Worm (Caenorhabditis elegans) whole organism, L2 larva: ENCODE measurements around the gene srz-62.

Experiments
- R02D3.7 ChIP-seq: fragments of 150-350 bp; optimal IDR thresholded peaks from 2 replicates; lab custom pipeline; 2014; ENCODE audit warnings: missing biosample characterization, missing genetic modification characterization
- Y55F3AM.14 ChIP-seq: fragments of 200-800 bp; sonication (Bioruptor generic); optimal IDR thresholded peaks from 2 replicates; lab custom pipeline; 2018; ENCODE audit warnings: mild to moderate bottlenecking, missing genetic modification characterization, missing compliant biosample characterization
- blmp-1 ChIP-seq: sonication (generic microtip); optimal IDR thresholded peaks from 2 replicates; lab custom pipeline; 2017; ENCODE audit warnings: missing genetic modification characterization, mild to moderate bottlenecking, missing compliant biosample characterization, antibody characterized with exemption, moderate library complexity; ENCODE audit not compliant: insufficient read depth
- crh-2 ChIP-seq: sonication (generic microtip); optimal IDR thresholded peaks from 2 replicates; lab custom pipeline; 2017; ENCODE audit warnings: missing biosample characterization, missing genetic modification characterization
- egl-27 ChIP-seq: sonication (generic microtip); optimal IDR thresholded peaks from 3 replicates; lab custom pipeline; 2017; ENCODE audit warnings: missing biosample characterization, missing genetic modification reagents, missing genetic modification characterization
- fos-1 ChIP-seq: fragments of 150-350 bp; optimal IDR thresholded peaks from 2 replicates; lab custom pipeline; 2014; ENCODE audit warnings: missing biosample characterization, missing genetic modification characterization
- gmeb-1 ChIP-seq: fragments of 150-350 bp; optimal IDR thresholded peaks from 2 replicates; lab custom pipeline; 2014; ENCODE audit warnings: missing biosample characterization, missing genetic modification characterization
- lin-11 ChIP-seq: fragments of 150-350 bp; sonication (generic microtip); optimal IDR thresholded peaks from 2 replicates; lab custom pipeline; 2014; ENCODE audit warnings: missing biosample characterization, missing genetic modification characterization, inconsistent platforms, mixed read lengths
- mbf-1 ChIP-seq: sonication (generic microtip); optimal IDR thresholded peaks from 2 replicates; lab custom pipeline; 2017; ENCODE audit warnings: missing biosample characterization, missing genetic modification characterization
- mdl-1 ChIP-seq, 2 experiments: fragments of 150-350 bp in 1 of 2; sonication (generic microtip) in 1 of 2; optimal IDR thresholded peaks; 2 replicates each; lab custom pipeline; 2017; ENCODE audit warnings: missing biosample characterization in 2 of 2, missing genetic modification characterization in 2 of 2
- nhr-12 ChIP-seq: fragments of 150-350 bp; optimal IDR thresholded peaks from 2 replicates; lab custom pipeline; 2014; ENCODE audit warnings: missing biosample characterization, missing genetic modification characterization
- nhr-23 ChIP-seq: fragments of 150-350 bp; optimal IDR thresholded peaks from 2 replicates; lab custom pipeline; 2014; ENCODE audit warnings: missing biosample characterization, missing genetic modification reagents, missing genetic modification characterization
- nhr-237 ChIP-seq: fragments of 150-350 bp; optimal IDR thresholded peaks from 2 replicates; lab custom pipeline; 2014; ENCODE audit warnings: missing biosample characterization, missing genetic modification characterization
- skn-1 ChIP-seq: sonication (generic microtip); optimal IDR thresholded peaks from 2 replicates; lab custom pipeline; 2017; ENCODE audit warnings: missing biosample characterization, missing genetic modification characterization
- sma-3 ChIP-seq: sonication (generic microtip); optimal IDR thresholded peaks from 2 replicates; lab custom pipeline; 2016; ENCODE audit warnings: missing genetic modification reagents, missing genetic modification characterization, missing compliant biosample characterization
- sma-9 ChIP-seq, 2 experiments: fragments of 150-350 bp in 1 of 2; sonication (generic microtip) in 1 of 2; optimal IDR thresholded peaks; 2 replicates each; lab custom pipeline; 2014 to 2016; ENCODE audit warnings: missing genetic modification characterization in 2 of 2, mild to moderate bottlenecking in 1 of 2, missing biosample characterization in 1 of 2, missing compliant biosample characterization in 1 of 2, missing genetic modification reagents in 1 of 2, moderate library complexity in 1 of 2
- snpc-4 ChIP-seq: fragments of 150-350 bp; optimal IDR thresholded peaks from 2 replicates; lab custom pipeline; 2014; ENCODE audit warnings: missing biosample characterization, missing genetic modification characterization
- unc-55 ChIP-seq: fragments of 150-350 bp; sonication (generic microtip); optimal IDR thresholded peaks from 3 replicates; lab custom pipeline; 2014; ENCODE audit warnings: missing biosample characterization, missing genetic modification reagents, missing genetic modification characterization
- unc-62 ChIP-seq: fragments of 150-350 bp; optimal IDR thresholded peaks from 2 replicates; lab custom pipeline; 2014; ENCODE audit warnings: missing biosample characterization, missing genetic modification reagents, missing genetic modification characterization
- ztf-4 ChIP-seq: fragments of 150-350 bp; optimal IDR thresholded peaks from 2 replicates; lab custom pipeline; 2014; ENCODE audit warnings: missing biosample characterization, missing genetic modification characterization

srz-62 gene

DNA sequence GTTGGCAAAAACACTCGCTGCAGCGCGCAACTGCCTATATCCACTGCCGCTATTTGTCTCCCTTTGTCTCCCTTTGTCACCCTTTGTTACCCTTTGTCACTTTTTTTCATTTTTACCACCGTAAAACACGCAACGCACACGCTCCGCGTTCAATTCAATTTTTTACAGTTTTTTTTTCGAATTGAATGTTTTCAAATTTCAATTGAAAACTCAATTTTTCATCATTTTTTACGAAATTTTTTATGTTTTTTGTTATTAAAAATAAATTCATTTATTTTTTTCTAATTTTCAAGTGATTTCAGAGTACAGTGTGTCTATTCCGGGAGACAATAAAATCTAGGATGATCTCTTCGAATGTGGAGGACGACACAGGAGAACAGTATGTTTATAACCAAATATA, 42.7 kb downstream of the srz-62 start, which contains the start of gene Y46C8AL.11:
TSS of gene Y46C8AL.11 (plus strand) at position 301 of the 400 bp plus-strand sequence.
- TF ChIP-seq sma-3 (GFP tag; lab: Kevin White, UChicago) (no peak), crh-2 (tag; lab: Kevin White, UChicago) (no peak), nhr-237 (tag; lab: Kevin White, UChicago) (no peak), snpc-4 (tag; lab: Kevin White, UChicago) (no peak), R02D3.7 (no peak), ztf-4 (no peak), blmp-1 (tag; lab: Kevin White, UChicago) (no peak), egl-27 (tag; lab: Kevin White, UChicago) (no peak), nhr-23 (no peak), unc-62 (GFP tag; lab: Kevin White, UChicago) (no peak), unc-55 (GFP tag; lab: Kevin White, UChicago) (no peak), fos-1 (tag; lab: Kevin White, UChicago) (no peak), mdl-1 (tag; optimal IDR thresholded peaks at IDR 0.05; lab: Kevin White, UChicago) (no peak), lin-11 (tag; lab: Kevin White, UChicago) (no peak), mbf-1 (tag; lab: Kevin White, UChicago) (no peak), Y55F3AM.14 (GFP tag; lab: Kevin White, UChicago) (no peak)

ce11 chrIV:3944459-3944858, 44.2 kb downstream of the srz-62 start, which contains the start of gene clec-72:
Gene clec-72 (plus strand): TSS chrIV:3944816.
- TF ChIP-seq fos-1 (tag; lab: Kevin White, UChicago) (peak; percentile 98), skn-1 (tag; lab: Kevin White, UChicago) (peak; percentile 11), gmeb-1 (tag; lab: Kevin White, UChicago) (peak; percentile 5), sma-9 (GFP tag; optimal IDR thresholded peaks at IDR 0.05; lab: Kevin White, UChicago) (peak; percentile 50), sma-9 (tag; optimal IDR thresholded peaks at IDR 0.05; lab: Kevin White, UChicago) (no peak), R02D3.7 (no peak), crh-2 (tag; lab: Kevin White, UChicago) (peak; percentile 18), nhr-12 (tag; lab: Kevin White, UChicago) (no peak)
